Worm (Caenorhabditis elegans) whole organism, L4/young adult: Measurements from ENCODE around the gene srab-6.

ENCODE experiments used
- W03F9.2 ChIP-seq: fragments of 150-350 bp; optimal IDR thresholded peaks from 2 replicates; lab custom pipeline; 2014; ENCODE audit warnings: missing biosample characterization, missing genetic modification characterization
- him-1 ChIP-seq: sonication (generic microtip); optimal IDR thresholded peaks from 2 replicates; lab custom pipeline; 2016; ENCODE audit warnings: missing genotype, missing genetic modification reagents, missing genetic modification characterization, missing compliant biosample characterization

DNA sequence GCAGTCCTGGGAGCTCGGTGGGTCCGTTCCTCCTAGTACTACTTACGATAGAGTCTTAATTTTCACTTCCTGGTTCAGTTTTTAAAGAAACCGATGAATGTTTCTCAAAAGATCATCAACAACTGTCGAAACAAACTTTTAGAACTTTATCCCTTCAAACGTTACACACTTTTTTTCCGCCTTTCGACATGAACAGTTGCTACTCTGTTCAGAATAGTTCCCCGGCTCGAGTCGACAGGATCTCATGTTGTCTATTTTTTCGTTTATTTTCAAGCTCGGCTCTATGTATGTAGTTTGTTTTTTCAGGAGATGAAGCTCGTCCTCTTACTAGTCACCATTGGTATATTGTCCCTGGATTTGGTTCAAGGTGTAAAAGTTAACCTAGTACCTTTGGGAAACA, 5.0 kb upstream of the srab-6 start, which contains the start of gene exh-1:
- TF ChIP-seq him-1 (no peak), W03F9.2 (no peak)
